Worm (Caenorhabditis elegans): ENCODE results near the gene snpc-3.1.

DNA sequence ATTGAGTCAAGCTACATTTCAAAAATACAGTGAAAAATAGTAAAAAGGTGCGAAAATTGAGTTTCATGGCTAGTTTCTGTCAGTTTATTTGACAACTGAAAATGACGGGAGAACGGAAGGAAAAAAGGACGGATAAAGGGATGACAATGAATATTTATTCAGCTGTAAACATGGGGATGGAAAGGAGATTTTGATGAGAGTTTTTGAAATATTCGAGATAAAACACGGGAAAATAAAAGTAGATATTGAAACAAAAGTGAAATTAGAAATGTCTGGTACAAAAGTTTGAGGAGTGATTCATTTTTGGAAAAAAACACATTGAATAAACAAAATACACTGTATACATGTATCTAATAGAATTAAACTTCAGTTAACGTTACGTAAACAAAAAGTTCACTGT is 3.8 kb downstream of the snpc-3.1 start, which contains the start of gene T11F8.12:
- TF ChIP-seq somi-1 (GFP tag; optimal IDR thresholded peaks at IDR 0.05) = no peak
- TF ChIP-seq unc-62 (GFP tag; optimal IDR thresholded peaks at IDR 0.05) = no peak
- no peak for TF ChIP-seq snpc-3.4 (tag; optimal IDR thresholded peaks at IDR 0.05)
- TF ChIP-seq nfya-1 (tag; optimal IDR thresholded peaks at IDR 0.05; ENCODE audit: borderline replicate concordance, insufficient read depth) = no peak
- no peak for TF ChIP-seq F39B2.1 (GFP tag; IDR thresholded peaks at IDR 0.05)
- no peak for TF ChIP-seq ama-1 (optimal IDR thresholded peaks at IDR 0.05)
- TF ChIP-seq ama-1 (GFP tag; optimal IDR thresholded peaks at IDR 0.05) = no peak
- TF ChIP-seq aptf-3 (GFP tag; IDR thresholded peaks at IDR 0.05) = no peak
- no peak for TF ChIP-seq F55B11.4 (tag; optimal IDR thresholded peaks at IDR 0.05; ENCODE audit: borderline replicate concordance, insufficient read depth)
- TF ChIP-seq ceh-40 (GFP tag; IDR thresholded peaks at IDR 0.05) = no peak
- no peak for TF ChIP-seq lin-54 (GFP tag; optimal IDR thresholded peaks at IDR 0.05)
- TF ChIP-seq pha-4 (tag; optimal IDR thresholded peaks at IDR 0.05) = no peak
